Worm (Caenorhabditis elegans) whole organism, mixed stage, embryonic: ENCODE measurements around the gene bgal-2.

Source experiments
- cnd-1 ChIP-seq: fragments of 200-800 bp; sonication (Bioruptor generic); optimal IDR thresholded peaks from 2 replicates; lab custom pipeline; 2018; ENCODE audit warnings: mild to moderate bottlenecking, missing genetic modification characterization, missing compliant biosample characterization
- ham-2 ChIP-seq: fragments of 200-800 bp; sonication (Bioruptor generic); optimal IDR thresholded peaks from 2 replicates; lab custom pipeline; 2018; ENCODE audit warnings: mild to moderate bottlenecking, missing genetic modification characterization, missing compliant biosample characterization
- lin-13 ChIP-seq: fragments of 150-350 bp; optimal IDR thresholded peaks from 2 replicates; lab custom pipeline; 2014; ENCODE audit warnings: missing biosample characterization, missing genetic modification characterization
- lsy-2 ChIP-seq: fragments of 150-350 bp; optimal IDR thresholded peaks from 2 replicates; lab custom pipeline; 2014; ENCODE audit warnings: missing biosample characterization, missing genetic modification characterization
- nhr-237 ChIP-seq: fragments of 150-350 bp; optimal IDR thresholded peaks from 2 replicates; lab custom pipeline; 2014; ENCODE audit warnings: missing biosample characterization, missing genetic modification characterization
- nhr-28 ChIP-seq: fragments of 150-350 bp; optimal IDR thresholded peaks from 2 replicates; lab custom pipeline; 2014; ENCODE audit warnings: missing biosample characterization, missing genetic modification characterization
- pha-4 ChIP-seq: fragments of 150-350 bp; optimal IDR thresholded peaks from 2 replicates; lab custom pipeline; 2018; ENCODE audit warnings: missing biosample characterization, missing genetic modification reagents, missing genetic modification characterization
- snpc-4 ChIP-seq: fragments of 150-350 bp; optimal IDR thresholded peaks from 2 replicates; lab custom pipeline; 2014; ENCODE audit warnings: missing biosample characterization, missing genetic modification characterization
- tbx-8 ChIP-seq: fragments of 200-800 bp; sonication (Bioruptor generic); optimal IDR thresholded peaks from 2 replicates; lab custom pipeline; 2018; ENCODE audit warnings: mild to moderate bottlenecking, missing genetic modification characterization, moderate library complexity, missing compliant biosample characterization
- unc-120 ChIP-seq: sonication (generic microtip); optimal IDR thresholded peaks from 2 replicates; lab custom pipeline; 2017; ENCODE audit warnings: missing genetic modification characterization, missing compliant biosample characterization; ENCODE audit not compliant: poor library complexity, severe bottlenecking
- unc-62 ChIP-seq: fragments of 150-350 bp; optimal IDR thresholded peaks from 2 replicates; lab custom pipeline; 2014; ENCODE audit warnings: missing biosample characterization, missing genetic modification reagents, missing genetic modification characterization
- ztf-11 ChIP-seq: fragments of 150-350 bp; optimal IDR thresholded peaks from 2 replicates; lab custom pipeline; 2014; ENCODE audit warnings: missing biosample characterization, missing genetic modification characterization

DNA sequence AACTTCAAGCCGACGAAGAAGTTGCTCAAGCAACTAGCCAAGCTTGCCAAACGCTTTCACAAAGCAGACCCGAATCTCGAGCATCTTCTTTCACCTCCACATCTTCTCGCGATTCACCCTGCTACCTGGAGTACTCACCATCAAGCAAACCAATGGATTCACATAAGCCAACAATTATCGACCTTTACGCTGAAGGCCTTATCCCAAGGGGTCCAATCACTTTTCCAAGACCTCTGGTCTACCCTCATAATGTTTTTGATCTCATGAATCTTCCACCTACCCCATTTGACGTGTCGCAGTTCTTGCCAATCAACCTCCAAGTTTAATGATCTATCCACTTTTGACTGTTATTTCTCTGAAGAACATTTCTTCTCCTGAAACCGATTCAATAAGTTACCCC is 40.9 kb upstream of the bgal-2 start:
- TF ChIP-seq nhr-237 (tag; lab: Kevin White, UChicago) (no peak), tbx-8 (GFP tag; lab: Kevin White, UChicago) (no peak), unc-120 (tag; lab: Kevin White, UChicago) (no peak), snpc-4 (tag; lab: Kevin White, UChicago) (no peak), pha-4 (no peak), ham-2 (GFP tag; lab: Kevin White, UChicago) (no peak), unc-62 (no peak), lsy-2 (no peak), lin-13 (tag; lab: Kevin White, UChicago) (no peak), ztf-11 (tag; lab: Kevin White, UChicago) (no peak), cnd-1 (no peak), nhr-28 (tag; lab: Kevin White, UChicago) (no peak)
